Fruit fly (Drosophila melanogaster) whole organism: ENCODE measurements around the gene CG13062.

Source experiments
- CG8478 ChIP-seq: fragments of >200 bp; optimal IDR thresholded peaks from 2 replicates; lab custom pipeline; 2018; ENCODE audit warnings: inconsistent platforms
- psq ChIP-seq: fragments of >200 bp; optimal IDR thresholded peaks from 2 replicates; lab custom pipeline; 2017

DNA sequence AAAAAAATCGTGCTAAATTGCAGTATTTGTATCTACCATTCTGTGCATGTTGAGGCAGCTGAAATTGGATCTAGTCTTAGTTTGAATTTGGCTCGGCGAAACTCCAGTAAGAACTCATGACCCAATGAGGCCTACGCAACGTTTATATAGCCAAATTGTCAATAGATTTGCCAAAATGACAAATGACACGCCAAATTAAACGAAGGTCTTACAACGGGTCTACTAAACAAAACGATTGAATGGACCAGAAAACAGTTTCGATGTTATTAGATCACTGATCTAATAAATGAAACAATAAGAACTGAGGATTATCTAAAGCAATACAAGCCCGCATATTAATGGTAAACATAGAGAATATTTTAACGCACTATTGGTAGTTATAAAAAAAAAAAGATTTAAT, 7.1 kb downstream of the CG13062 start, which contains the start of gene CG42718:
- TF ChIP-seq CG8478 (lab: Kevin White, UChicago) (no peak), psq (lab: Kevin White, UChicago) (no peak)
